Worm (Caenorhabditis elegans) whole organism, young adult: ENCODE data around the gene Y37E11AR.7.
A peak's percentile ranks its signal among the peaks of the same experiment; 100 is the strongest.

Experiments used
- B0261.1 ChIP-seq: sonication (generic microtip); optimal IDR thresholded peaks from 2 replicates; lab custom pipeline; 2016; ENCODE audit warnings: mild to moderate bottlenecking, missing genetic modification characterization, moderate library complexity, missing compliant biosample characterization
- F52B5.7 ChIP-seq: sonication (generic microtip); optimal IDR thresholded peaks from 2 replicates; lab custom pipeline; 2016; ENCODE audit warnings: mild to moderate bottlenecking, missing genetic modification characterization, missing compliant biosample characterization
- F57A8.1 ChIP-seq: fragments of 200-800 bp; sonication (Bioruptor generic); optimal IDR thresholded peaks from 2 replicates; lab custom pipeline; 2018; ENCODE audit warnings: mild to moderate bottlenecking, missing genetic modification characterization, moderate library complexity, missing compliant biosample characterization
- K11D2.4 ChIP-seq: fragments of 200-800 bp; sonication (Bioruptor generic); IDR thresholded peaks from 2 replicates; pipeline ENCODE4 v1.3.6; 2022; ENCODE audit warnings: missing genetic modification reagents, missing genetic modification characterization, missing compliant biosample characterization
- T07F8.4 ChIP-seq: sonication (generic microtip); optimal IDR thresholded peaks from 2 replicates; lab custom pipeline; 2016; ENCODE audit warnings: mild to moderate bottlenecking, missing genetic modification characterization, moderate library complexity, missing compliant biosample characterization
- Y53F4B.3 ChIP-seq: fragments of 200-800 bp; sonication (Bioruptor generic); IDR thresholded peaks from 2 replicates; pipeline ENCODE4 v1.3.6; 2022; ENCODE audit warnings: missing genetic modification reagents, missing genetic modification characterization, missing compliant biosample characterization
- Y67H2A.10 ChIP-seq: fragments of 200-800 bp; sonication (Bioruptor generic); conservative IDR thresholded peaks from 2 replicates; pipeline ENCODE4 v1.3.6; 2022; ENCODE audit warnings: missing genetic modification reagents, missing genetic modification characterization, missing compliant biosample characterization
- Y95B8A.8 ChIP-seq: fragments of 200-800 bp; sonication (Bioruptor generic); IDR thresholded peaks from 2 replicates; pipeline ENCODE4 v1.3.6; 2022; ENCODE audit warnings: missing genetic modification reagents, missing genetic modification characterization, missing compliant biosample characterization
- ZK185.1 ChIP-seq: sonication (generic microtip); optimal IDR thresholded peaks from 2 replicates; lab custom pipeline; 2016; ENCODE audit warnings: mild to moderate bottlenecking, missing genetic modification characterization, missing compliant biosample characterization; ENCODE audit not compliant: poor library complexity, severe bottlenecking
- aptf-2 ChIP-seq: fragments of 200-800 bp; sonication (Bioruptor generic); conservative IDR thresholded peaks from 2 replicates; pipeline ENCODE4 v1.3.6; 2022; ENCODE audit warnings: missing genetic modification reagents, missing genetic modification characterization, missing compliant biosample characterization
- aptf-3 ChIP-seq: fragments of 200-800 bp; sonication (Bioruptor generic); IDR thresholded peaks from 2 replicates; pipeline ENCODE4 v1.3.6; 2022; ENCODE audit warnings: missing genetic modification characterization, missing compliant biosample characterization
- attf-6 ChIP-seq: fragments of 200-800 bp; sonication (Bioruptor generic); IDR thresholded peaks from 2 replicates; pipeline ENCODE4 v1.3.6; 2022; ENCODE audit warnings: missing genetic modification reagents, missing genetic modification characterization, missing compliant biosample characterization
- cebp-1 ChIP-seq, 2 experiments: fragments of 200-800 bp in 1 of 2; sonication (Bioruptor generic) in 1 of 2; sonication (generic microtip) in 1 of 2; IDR thresholded peaks in 1 of 2; optimal IDR thresholded peaks in 1 of 2; 2 replicates each; pipeline versions ENCODE4 v1.3.6 to Lab custom; 2017 to 2022; ENCODE audit warnings: missing compliant biosample characterization in 2 of 2, missing genetic modification characterization in 2 of 2, mild to moderate bottlenecking in 1 of 2, missing genetic modification reagents in 1 of 2, moderate library complexity in 1 of 2
- die-1 ChIP-seq: sonication (generic microtip); optimal IDR thresholded peaks from 2 replicates; lab custom pipeline; 2016; ENCODE audit warnings: missing genotype, mild to moderate bottlenecking, missing genetic modification characterization, missing compliant biosample characterization
- dox-1 ChIP-seq: fragments of 200-800 bp; sonication (Bioruptor generic); IDR thresholded peaks from 2 replicates; pipeline ENCODE4 v1.3.6; 2022; ENCODE audit warnings: missing genetic modification reagents, missing genetic modification characterization, missing compliant biosample characterization
- dpff-1 ChIP-seq: sonication (generic microtip); optimal IDR thresholded peaks from 2 replicates; lab custom pipeline; 2017; ENCODE audit warnings: mild to moderate bottlenecking, missing genetic modification characterization, missing compliant biosample characterization
- dpl-1 ChIP-seq: fragments of 150-350 bp; optimal IDR thresholded peaks from 2 replicates; lab custom pipeline; 2014; ENCODE audit warnings: missing biosample characterization, missing genetic modification reagents, missing genetic modification characterization
- egl-18 ChIP-seq: fragments of 200-800 bp; sonication (Bioruptor generic); IDR thresholded peaks from 2 replicates; pipeline ENCODE4 v1.3.6; 2022; ENCODE audit warnings: missing genetic modification reagents, missing genetic modification characterization, missing compliant biosample characterization
- egl-44 ChIP-seq: fragments of 200-800 bp; sonication (Bioruptor generic); IDR thresholded peaks from 2 replicates; pipeline ENCODE4 v1.3.6; 2022; ENCODE audit warnings: missing genetic modification reagents, missing genetic modification characterization, missing compliant biosample characterization
- ets-4 ChIP-seq: fragments of 200-800 bp; sonication (Bioruptor generic); optimal IDR thresholded peaks from 2 replicates; lab custom pipeline; 2018; ENCODE audit warnings: mild to moderate bottlenecking, missing genetic modification characterization, missing compliant biosample characterization
- fkh-3 ChIP-seq: sonication (generic microtip); optimal IDR thresholded peaks from 2 replicates; lab custom pipeline; 2016; ENCODE audit warnings: mild to moderate bottlenecking, missing genetic modification characterization, missing compliant biosample characterization
- him-1 ChIP-seq: sonication (generic microtip); optimal IDR thresholded peaks from 2 replicates; lab custom pipeline; 2016; ENCODE audit warnings: missing genotype, missing genetic modification reagents, missing genetic modification characterization, missing compliant biosample characterization
- hlh-12 ChIP-seq: sonication (generic microtip); optimal IDR thresholded peaks from 2 replicates; lab custom pipeline; 2016; ENCODE audit warnings: missing genetic modification characterization, missing compliant biosample characterization
- hlh-26 ChIP-seq: fragments of 200-800 bp; sonication (Bioruptor generic); conservative IDR thresholded peaks from 2 replicates; pipeline ENCODE4 v1.3.6; 2022; ENCODE audit warnings: missing genetic modification reagents, missing genetic modification characterization, missing compliant biosample characterization
- hmg-1.2 ChIP-seq: fragments of 200-800 bp; sonication (Bioruptor generic); IDR thresholded peaks from 2 replicates; pipeline ENCODE4 v1.3.6; 2022; ENCODE audit warnings: missing genetic modification reagents, missing genetic modification characterization, missing compliant biosample characterization
- hmg-20 ChIP-seq: fragments of 200-800 bp; sonication (Bioruptor generic); IDR thresholded peaks from 2 replicates; pipeline ENCODE4 v1.3.6; 2022; ENCODE audit warnings: missing genetic modification reagents, missing genetic modification characterization, missing compliant biosample characterization
- hsf-1 ChIP-seq: fragments of 200-800 bp; sonication (Bioruptor generic); IDR thresholded peaks from 2 replicates; pipeline ENCODE4 v1.3.6; 2022; ENCODE audit warnings: missing genetic modification reagents, missing genetic modification characterization, missing compliant biosample characterization
- lin-26 ChIP-seq: fragments of 200-800 bp; sonication (Bioruptor generic); IDR thresholded peaks from 2 replicates; pipeline ENCODE4 v1.3.6; 2022; ENCODE audit warnings: missing genetic modification reagents, missing genetic modification characterization, missing compliant biosample characterization
- madf-3 ChIP-seq: fragments of 200-800 bp; sonication (Bioruptor generic); IDR thresholded peaks from 2 replicates; pipeline ENCODE4 v1.3.6; 2022; ENCODE audit warnings: missing genetic modification reagents, missing genetic modification characterization, missing compliant biosample characterization
- mel-28 ChIP-seq: sonication (generic microtip); optimal IDR thresholded peaks from 2 replicates; lab custom pipeline; 2016; ENCODE audit warnings: borderline replicate concordance, mild to moderate bottlenecking, missing genetic modification characterization, missing compliant biosample characterization
- mxl-1 ChIP-seq: sonication (generic microtip); optimal IDR thresholded peaks from 2 replicates; lab custom pipeline; 2016; ENCODE audit warnings: missing genetic modification characterization, missing compliant biosample characterization
- nhr-120 ChIP-seq: fragments of 200-800 bp; sonication (Bioruptor generic); IDR thresholded peaks from 2 replicates; pipeline ENCODE4 v1.3.6; 2022; ENCODE audit warnings: missing genetic modification characterization, missing compliant biosample characterization
- nhr-80 ChIP-seq: sonication (generic microtip); optimal IDR thresholded peaks from 2 replicates; lab custom pipeline; 2016; ENCODE audit warnings: missing genetic modification characterization, missing compliant biosample characterization
- nhr-90 ChIP-seq: sonication (generic microtip); optimal IDR thresholded peaks from 2 replicates; lab custom pipeline; 2016; ENCODE audit warnings: missing genotype, mild to moderate bottlenecking, missing genetic modification characterization, missing compliant biosample characterization
- pha-4 ChIP-seq: fragments of 150-350 bp; sonication (generic microtip); optimal IDR thresholded peaks from 2 replicates; lab custom pipeline; 2014; ENCODE audit warnings: missing biosample characterization, missing genetic modification reagents, missing genetic modification characterization
- rec-8 ChIP-seq, 2 experiments: sonication (generic microtip); optimal IDR thresholded peaks; 2 replicates each; lab custom pipeline; 2016; ENCODE audit warnings: mild to moderate bottlenecking in 2 of 2, missing genetic modification characterization in 2 of 2, missing genetic modification reagents in 2 of 2, missing genotype in 2 of 2, missing biosample characterization in 1 of 2, missing compliant biosample characterization in 1 of 2, moderate library complexity in 1 of 2
- rpc-1 ChIP-seq, 2 experiments: fragments of 150-350 bp in 1 of 2; sonication (generic microtip) in 1 of 2; optimal IDR thresholded peaks; 2 replicates each; lab custom pipeline; 2014 to 2018; ENCODE audit warnings: missing biosample characterization in 1 of 2, missing genetic modification characterization in 1 of 2, missing genetic modification reagents in 1 of 2, missing genotype in 1 of 2
- sea-2 ChIP-seq: fragments of 200-800 bp; sonication (Bioruptor generic); IDR thresholded peaks from 2 replicates; pipeline ENCODE4 v1.3.6; 2022; ENCODE audit warnings: missing genetic modification characterization, missing compliant biosample characterization
- snpc-1.1 ChIP-seq: sonication (generic microtip); optimal IDR thresholded peaks from 2 replicates; lab custom pipeline; 2017; ENCODE audit warnings: missing genetic modification characterization, mild to moderate bottlenecking, missing compliant biosample characterization, antibody characterized with exemption, moderate library complexity, missing genotype, missing genetic modification reagents; ENCODE audit not compliant: insufficient read depth
- snpc-3.4 ChIP-seq: sonication (generic microtip); optimal IDR thresholded peaks from 2 replicates; lab custom pipeline; 2017; ENCODE audit warnings: missing genetic modification characterization, mild to moderate bottlenecking, missing compliant biosample characterization, antibody characterized with exemption, moderate library complexity, missing genotype, missing genetic modification reagents
- snpc-4 ChIP-seq, 5 experiments: fragments of 150-350 bp in 1 of 5; sonication (generic microtip) in 4 of 5; optimal IDR thresholded peaks; 2 replicates each; lab custom pipeline; 2014 to 2018; ENCODE audit warnings: missing genetic modification characterization in 5 of 5, missing biosample characterization in 3 of 5, antibody characterized with exemption in 2 of 5, mild to moderate bottlenecking in 2 of 5, missing compliant biosample characterization in 2 of 5, missing genotype in 2 of 5, moderate library complexity in 2 of 5, missing genetic modification reagents in 1 of 5
- somi-1 ChIP-seq: fragments of 200-800 bp; sonication (Bioruptor generic); optimal IDR thresholded peaks from 2 replicates; lab custom pipeline; 2018; ENCODE audit warnings: mild to moderate bottlenecking, missing genetic modification characterization, missing compliant biosample characterization
- tbx-9 ChIP-seq: sonication (generic microtip); optimal IDR thresholded peaks from 2 replicates; lab custom pipeline; 2016; ENCODE audit warnings: borderline replicate concordance, missing genetic modification characterization, inconsistent platforms, missing compliant biosample characterization
- tlf-1 ChIP-seq: fragments of 200-800 bp; sonication (Bioruptor generic); optimal IDR thresholded peaks from 2 replicates; lab custom pipeline; 2018; ENCODE audit warnings: mild to moderate bottlenecking, missing genetic modification characterization, missing compliant biosample characterization
- unc-62 ChIP-seq: fragments of 150-350 bp; optimal IDR thresholded peaks from 2 replicates; lab custom pipeline; 2014; ENCODE audit warnings: missing biosample characterization, missing genetic modification reagents, missing genetic modification characterization
- xnd-1 ChIP-seq: sonication (generic microtip); optimal IDR thresholded peaks from 2 replicates; lab custom pipeline; 2016; ENCODE audit warnings: missing genotype, missing genetic modification reagents, missing genetic modification characterization, missing compliant biosample characterization
- zfh-2 ChIP-seq: fragments of 200-800 bp; sonication (Bioruptor generic); conservative IDR thresholded peaks from 2 replicates; pipeline ENCODE4 v1.3.6; 2022; ENCODE audit warnings: missing genetic modification reagents, missing genetic modification characterization, missing compliant biosample characterization

The Y37E11AR.7 gene

ce11 chrIV:3743748-3744147 is 11.5 kb downstream of the Y37E11AR.7 start, which contains the start of gene siah-1 (continued):
- no peak for TF ChIP-seq ZK185.1 (tag; lab: Kevin White, UChicago)
- no peak for TF ChIP-seq sea-2 (GFP tag; lab: Robert Waterston, UW)
- no peak for TF ChIP-seq ets-4
- TF ChIP-seq pha-4 (tag; lab: Kevin White, UChicago) = no peak
- TF ChIP-seq snpc-1.1 (tag; lab: Kevin White, UChicago) = no peak
- no peak for TF ChIP-seq hmg-20
- TF ChIP-seq dox-1 (GFP tag; lab: Robert Waterston, UW) = 0 out of 2 replicates have a peak, but pooled peaks have one; percentile 11
- TF ChIP-seq rpc-1 (optimal IDR thresholded peaks at IDR 0.05; lab: Kevin White, UChicago) = no peak
- TF ChIP-seq rpc-1 (tag; optimal IDR thresholded peaks at IDR 0.05; lab: Kevin White, UChicago) = no peak
- TF ChIP-seq cebp-1 (GFP tag; IDR thresholded peaks at IDR 0.05; lab: Robert Waterston, UW) = no peak
- TF ChIP-seq cebp-1 (tag; optimal IDR thresholded peaks at IDR 0.05; lab: Kevin White, UChicago) = peak; percentile 18
- no peak for TF ChIP-seq attf-6 (GFP tag; lab: Robert Waterston, UW)
- TF ChIP-seq B0261.1 (tag; lab: Kevin White, UChicago) = no peak
- no peak for TF ChIP-seq hlh-12 (tag; lab: Kevin White, UChicago)
- TF ChIP-seq egl-44 (GFP tag; lab: Robert Waterston, UW) = no peak
- TF ChIP-seq K11D2.4 = no peak
- TF ChIP-seq snpc-3.4 (tag; lab: Kevin White, UChicago) = no peak
- no peak for TF ChIP-seq tlf-1 (GFP tag; lab: Kevin White, UChicago)
- no peak for TF ChIP-seq die-1
- TF ChIP-seq somi-1 = no peak
- no peak for TF ChIP-seq egl-18 (GFP tag; lab: Robert Waterston, UW)
- TF ChIP-seq lin-26 = no peak
- TF ChIP-seq Y53F4B.3 (GFP tag; lab: Robert Waterston, UW) = no peak; the same call in 1 of the 2 replicates
- no peak for TF ChIP-seq dpl-1 (GFP tag; lab: Kevin White, UChicago)
- no peak for TF ChIP-seq him-1 (tag; lab: Kevin White, UChicago)
- TF ChIP-seq dpff-1 (tag; lab: Kevin White, UChicago) = no peak
- no peak for TF ChIP-seq unc-62 (GFP tag; lab: Kevin White, UChicago)
- no peak for TF ChIP-seq mel-28 (tag; lab: Kevin White, UChicago)
- TF ChIP-seq nhr-80 (tag; lab: Kevin White, UChicago) = peak; percentile 2
- TF ChIP-seq rec-8 (tag; optimal IDR thresholded peaks at IDR 0.05; lab: Kevin White, UChicago) = no peak
- TF ChIP-seq fkh-3 = no peak
- no peak for TF ChIP-seq T07F8.4
- TF ChIP-seq F52B5.7 (tag; lab: Kevin White, UChicago) = no peak
- 0 out of 2 replicates have a peak, but pooled peaks have one; percentile 34 for TF ChIP-seq zfh-2
- TF ChIP-seq F57A8.1 (GFP tag; lab: Kevin White, UChicago) = no peak
- no peak for TF ChIP-seq aptf-2 (GFP tag; lab: Robert Waterston, UW)
- TF ChIP-seq tbx-9 (tag; lab: Kevin White, UChicago) = no peak
- no peak for TF ChIP-seq nhr-120 (GFP tag; lab: Robert Waterston, UW)
- no peak for TF ChIP-seq nhr-90
- TF ChIP-seq aptf-3 (GFP tag; lab: Robert Waterston, UW) = no peak
- TF ChIP-seq Y95B8A.8 (GFP tag; lab: Robert Waterston, UW) = 0 out of 2 replicates have a peak, but pooled peaks have one; percentile 16
- TF ChIP-seq mxl-1 (tag; lab: Kevin White, UChicago) = no peak
- no peak for TF ChIP-seq xnd-1 (tag; lab: Kevin White, UChicago)
- no peak for TF ChIP-seq hsf-1 (GFP tag; lab: Robert Waterston, UW)
- TF ChIP-seq madf-3 = no peak
- TF ChIP-seq snpc-4 (GFP tag; optimal IDR thresholded peaks at IDR 0.05; lab: Kevin White, UChicago) = no peak
- TF ChIP-seq snpc-4 (tag; optimal IDR thresholded peaks at IDR 0.05; lab: Kevin White, UChicago) = no peak
- no peak for TF ChIP-seq hlh-26 (GFP tag; lab: Robert Waterston, UW)
- no peak for TF ChIP-seq Y67H2A.10 (GFP tag; lab: Robert Waterston, UW)
- TF ChIP-seq hmg-1.2 (GFP tag; lab: Robert Waterston, UW) = 0 out of 2 replicates have a peak, but pooled peaks have one; percentile 11
